Fruit fly (Drosophila melanogaster) whole organism, prepupa: ENCODE data around the gene CG12716.

Experiments
- Blimp-1 ChIP-seq: fragments of 200-800 bp; sonication (Bioruptor generic); optimal IDR thresholded peaks from 3 replicates; lab custom pipeline; 2017; ENCODE audit warnings: missing biosample characterization, missing genetic modification characterization, mild to moderate bottlenecking, moderate library complexity, missing genetic modification reagents
- CG10631 ChIP-seq: fragments of 200-800 bp; sonication (Bioruptor generic); optimal IDR thresholded peaks from 2 replicates; lab custom pipeline; 2016; ENCODE audit warnings: missing biosample characterization, missing genetic modification characterization
- CG10669 ChIP-seq: fragments of 200-800 bp; sonication (Bioruptor generic); optimal IDR thresholded peaks from 3 replicates; lab custom pipeline; 2018; ENCODE audit warnings: missing biosample characterization, mild to moderate bottlenecking, missing genetic modification characterization, moderate library complexity
- CG11294 ChIP-seq: fragments of 200-800 bp; sonication (Bioruptor generic); IDR thresholded peaks from 2 replicates; pipeline ENCODE4 v1.3.6; 2022; ENCODE audit warnings: missing biosample characterization, missing genetic modification characterization
- CG11902 ChIP-seq: fragments of 200-800 bp; sonication (Bioruptor generic); optimal IDR thresholded peaks from 3 replicates; lab custom pipeline; 2016; ENCODE audit warnings: missing biosample characterization, missing genetic modification characterization
- CG15336 ChIP-seq: fragments of 200-800 bp; sonication (Bioruptor generic); IDR thresholded peaks from 2 replicates; pipeline ENCODE4 v1.3.6; 2022; ENCODE audit warnings: missing biosample characterization, missing genetic modification characterization
- CG1621 ChIP-seq: fragments of 200-800 bp; sonication (Bioruptor generic); optimal IDR thresholded peaks from 3 replicates; lab custom pipeline; 2018; ENCODE audit warnings: missing biosample characterization, mild to moderate bottlenecking, missing genetic modification characterization
- CG3032 ChIP-seq: fragments of 200-800 bp; optimal IDR thresholded peaks from 2 replicates; lab custom pipeline; 2019; ENCODE audit warnings: missing biosample characterization, mild to moderate bottlenecking, missing genetic modification characterization, moderate library complexity
- CG31627 ChIP-seq: fragments of 200-800 bp; sonication (Bioruptor generic); optimal IDR thresholded peaks from 3 replicates; lab custom pipeline; 2016; ENCODE audit warnings: missing biosample characterization, missing genetic modification characterization
- CG34406 ChIP-seq: fragments of 200-800 bp; sonication (Bioruptor generic); optimal IDR thresholded peaks from 3 replicates; lab custom pipeline; 2016; ENCODE audit warnings: missing biosample characterization, missing genetic modification characterization
- CG3919 ChIP-seq: fragments of 200-800 bp; sonication (Bioruptor generic); optimal IDR thresholded peaks from 3 replicates; lab custom pipeline; 2016; ENCODE audit warnings: missing biosample characterization, missing genetic modification characterization
- CG4318 ChIP-seq: fragments of 200-800 bp; sonication (Bioruptor generic); optimal IDR thresholded peaks from 3 replicates; lab custom pipeline; 2017; ENCODE audit warnings: missing biosample characterization, mild to moderate bottlenecking, missing genetic modification characterization
- CG6163 ChIP-seq: fragments of 200-800 bp; sonication (Bioruptor generic); IDR thresholded peaks from 3 replicates; pipeline ENCODE4 v1.3.6; 2022; ENCODE audit warnings: missing biosample characterization, missing genetic modification characterization
- CG6276 ChIP-seq: fragments of 200-800 bp; sonication (Bioruptor generic); optimal IDR thresholded peaks from 2 replicates; lab custom pipeline; 2017; ENCODE audit warnings: missing biosample characterization, mild to moderate bottlenecking, missing genetic modification characterization
- CG6792 ChIP-seq: fragments of 200-800 bp; sonication (Bioruptor generic); optimal IDR thresholded peaks from 3 replicates; lab custom pipeline; 2016; ENCODE audit warnings: missing biosample characterization, missing genetic modification characterization
- CG6808 ChIP-seq: fragments of 200-800 bp; sonication (Bioruptor generic); optimal IDR thresholded peaks from 3 replicates; lab custom pipeline; 2017; ENCODE audit warnings: missing biosample characterization, missing genetic modification characterization, mild to moderate bottlenecking, moderate library complexity, missing genetic modification reagents
- CG6854 ChIP-seq: fragments of 200-800 bp; sonication (Bioruptor generic); optimal IDR thresholded peaks from 2 replicates; lab custom pipeline; 2017; ENCODE audit warnings: missing biosample characterization, mild to moderate bottlenecking, missing genetic modification characterization
- CG7368 ChIP-seq: fragments of 200-800 bp; sonication (Bioruptor generic); optimal IDR thresholded peaks from 3 replicates; lab custom pipeline; 2016; ENCODE audit warnings: missing biosample characterization, missing genetic modification characterization
- CG8119 ChIP-seq: fragments of 200-800 bp; sonication (Bioruptor generic); IDR thresholded peaks from 3 replicates; pipeline ENCODE4 v1.3.6; 2022; ENCODE audit warnings: missing biosample characterization, missing genetic modification characterization
- CG8319 ChIP-seq: fragments of 200-800 bp; sonication (Bioruptor generic); optimal IDR thresholded peaks from 3 replicates; lab custom pipeline; 2016; ENCODE audit warnings: missing biosample characterization, missing genetic modification characterization
- CG8632 ChIP-seq: fragments of 200-800 bp; sonication (Bioruptor generic); optimal IDR thresholded peaks from 3 replicates; lab custom pipeline; 2016; ENCODE audit warnings: missing biosample characterization, missing genetic modification characterization
- CG9139 ChIP-seq: fragments of 200-800 bp; sonication (Bioruptor generic); optimal IDR thresholded peaks from 3 replicates; lab custom pipeline; 2017; ENCODE audit warnings: missing biosample characterization, mild to moderate bottlenecking, missing genetic modification characterization
- Eip75B ChIP-seq: fragments of 200-800 bp; sonication (Bioruptor generic); optimal IDR thresholded peaks from 3 replicates; lab custom pipeline; 2016; ENCODE audit warnings: missing biosample characterization, missing genetic modification characterization
- Eip78C ChIP-seq: fragments of 200-800 bp; sonication (Bioruptor generic); peaks from one replicate; lab custom pipeline; 2016; ENCODE audit warnings: missing biosample characterization, missing genetic modification characterization
- Eip93F ChIP-seq: fragments of 200-800 bp; sonication (Bioruptor generic); optimal IDR thresholded peaks from 2 replicates; lab custom pipeline; 2016; ENCODE audit warnings: missing biosample characterization, mild to moderate bottlenecking, missing genetic modification characterization
- Ets96B ChIP-seq: fragments of 200-800 bp; optimal IDR thresholded peaks from 2 replicates; lab custom pipeline; 2019; ENCODE audit warnings: missing biosample characterization, mild to moderate bottlenecking, missing genetic modification characterization, moderate library complexity
- Gug ChIP-seq: fragments of 200-800 bp; sonication (Bioruptor generic); IDR thresholded peaks from 2 replicates; pipeline ENCODE4 v1.3.6; 2022; ENCODE audit warnings: missing biosample characterization, missing genetic modification characterization
- Hr38 ChIP-seq: sonication (Bioruptor generic); optimal IDR thresholded peaks from 2 replicates; lab custom pipeline; 2016; ENCODE audit warnings: missing biosample characterization, missing genetic modification characterization
- Hr39 ChIP-seq: fragments of 200-800 bp; sonication (Bioruptor generic); optimal IDR thresholded peaks from 2 replicates; lab custom pipeline; 2016; ENCODE audit warnings: missing biosample characterization, missing genetic modification characterization
- Hr4 ChIP-seq: fragments of 200-800 bp; sonication (Bioruptor generic); optimal IDR thresholded peaks from 3 replicates; lab custom pipeline; 2016; ENCODE audit warnings: missing biosample characterization, missing genetic modification characterization
- Met ChIP-seq: fragments of 200-800 bp; sonication (Bioruptor generic); optimal IDR thresholded peaks from 3 replicates; lab custom pipeline; 2016; ENCODE audit warnings: missing biosample characterization, missing genetic modification characterization
- OdsH ChIP-seq: fragments of 200-800 bp; sonication (Bioruptor generic); optimal IDR thresholded peaks from 3 replicates; lab custom pipeline; 2016; ENCODE audit warnings: missing biosample characterization, missing genetic modification characterization
- Smox ChIP-seq: fragments of 200-800 bp; sonication (Bioruptor generic); optimal IDR thresholded peaks from 3 replicates; lab custom pipeline; 2016; ENCODE audit warnings: missing biosample characterization, missing genetic modification characterization
- Sox102F ChIP-seq: fragments of 200-800 bp; sonication (Bioruptor generic); optimal IDR thresholded peaks from 2 replicates; lab custom pipeline; 2016; ENCODE audit warnings: missing biosample characterization, mild to moderate bottlenecking, missing genetic modification characterization
- Sox15 ChIP-seq: fragments of 200-800 bp; sonication (Bioruptor generic); optimal IDR thresholded peaks from 3 replicates; lab custom pipeline; 2016; ENCODE audit warnings: missing biosample characterization, missing genetic modification characterization
- achi ChIP-seq: fragments of 200-800 bp; sonication (Bioruptor generic); optimal IDR thresholded peaks from 3 replicates; lab custom pipeline; 2016; ENCODE audit warnings: missing biosample characterization, missing genetic modification characterization
- cyc ChIP-seq: fragments of 200-800 bp; sonication (Bioruptor generic); optimal IDR thresholded peaks from 3 replicates; lab custom pipeline; 2016; ENCODE audit warnings: missing biosample characterization, missing genetic modification characterization
- dac ChIP-seq: fragments of 200-800 bp; sonication (Bioruptor generic); optimal IDR thresholded peaks from 2 replicates; lab custom pipeline; 2017; ENCODE audit warnings: missing biosample characterization, mild to moderate bottlenecking, missing genetic modification characterization
- dsx ChIP-seq: fragments of 200-800 bp; optimal IDR thresholded peaks from 3 replicates; lab custom pipeline; 2019; ENCODE audit warnings: missing biosample characterization, mild to moderate bottlenecking, missing genetic modification characterization, moderate library complexity; ENCODE audit not compliant: poor library complexity, severe bottlenecking
- eg ChIP-seq: fragments of 200-800 bp; sonication (Bioruptor generic); IDR thresholded peaks from 3 replicates; pipeline ENCODE4 v1.3.6; 2022; ENCODE audit warnings: missing biosample characterization, missing genetic modification characterization
- esn ChIP-seq: fragments of 200-800 bp; sonication (Bioruptor generic); optimal IDR thresholded peaks from 2 replicates; lab custom pipeline; 2016; ENCODE audit warnings: missing biosample characterization, mild to moderate bottlenecking, missing genetic modification characterization, moderate library complexity
- fd59A ChIP-seq: fragments of 200-800 bp; sonication (Bioruptor generic); optimal IDR thresholded peaks from 2 replicates; lab custom pipeline; 2017; ENCODE audit warnings: missing biosample characterization, mild to moderate bottlenecking, missing genetic modification characterization, missing genetic modification reagents
- fd85E ChIP-seq: fragments of 200-800 bp; sonication (Bioruptor generic); optimal IDR thresholded peaks from 3 replicates; lab custom pipeline; 2016; ENCODE audit warnings: missing biosample characterization, missing genetic modification characterization
- fkh ChIP-seq: fragments of 200-800 bp; sonication (Bioruptor generic); optimal IDR thresholded peaks from 3 replicates; lab custom pipeline; 2017; ENCODE audit warnings: missing biosample characterization, mild to moderate bottlenecking, missing genetic modification characterization, moderate library complexity
- net ChIP-seq: fragments of 200-800 bp; sonication (Bioruptor generic); optimal IDR thresholded peaks from 3 replicates; lab custom pipeline; 2016; ENCODE audit warnings: missing biosample characterization, missing genetic modification characterization
- pdm3 ChIP-seq: fragments of 200-800 bp; sonication (Bioruptor generic); optimal IDR thresholded peaks from 3 replicates; lab custom pipeline; 2016; ENCODE audit warnings: missing biosample characterization, missing genetic modification characterization
- salr ChIP-seq, 2 experiments: fragments of 200-800 bp; sonication (Bioruptor generic); optimal IDR thresholded peaks; 3 replicates each; lab custom pipeline; 2016 to 2018; ENCODE audit warnings: missing biosample characterization in 2 of 2, missing genetic modification characterization in 2 of 2, mild to moderate bottlenecking in 1 of 2
- spab ChIP-seq: fragments of 200-800 bp; sonication (Bioruptor generic); optimal IDR thresholded peaks from 2 replicates; lab custom pipeline; 2017; ENCODE audit warnings: missing biosample characterization, mild to moderate bottlenecking, missing genetic modification characterization, missing genetic modification reagents
- svp ChIP-seq: fragments of 200-800 bp; sonication (Bioruptor generic); peaks from one replicate; lab custom pipeline; 2016; ENCODE audit warnings: missing biosample characterization, missing genetic modification characterization
- topi ChIP-seq: fragments of 200-800 bp; sonication (Bioruptor generic); optimal IDR thresholded peaks from 3 replicates; lab custom pipeline; 2016; ENCODE audit warnings: missing biosample characterization, missing genetic modification characterization
- vri ChIP-seq: fragments of 200-800 bp; sonication (Bioruptor generic); optimal IDR thresholded peaks from 3 replicates; lab custom pipeline; 2016; ENCODE audit warnings: missing biosample characterization, mild to moderate bottlenecking, missing genetic modification characterization

The CG12716 gene

DNA sequence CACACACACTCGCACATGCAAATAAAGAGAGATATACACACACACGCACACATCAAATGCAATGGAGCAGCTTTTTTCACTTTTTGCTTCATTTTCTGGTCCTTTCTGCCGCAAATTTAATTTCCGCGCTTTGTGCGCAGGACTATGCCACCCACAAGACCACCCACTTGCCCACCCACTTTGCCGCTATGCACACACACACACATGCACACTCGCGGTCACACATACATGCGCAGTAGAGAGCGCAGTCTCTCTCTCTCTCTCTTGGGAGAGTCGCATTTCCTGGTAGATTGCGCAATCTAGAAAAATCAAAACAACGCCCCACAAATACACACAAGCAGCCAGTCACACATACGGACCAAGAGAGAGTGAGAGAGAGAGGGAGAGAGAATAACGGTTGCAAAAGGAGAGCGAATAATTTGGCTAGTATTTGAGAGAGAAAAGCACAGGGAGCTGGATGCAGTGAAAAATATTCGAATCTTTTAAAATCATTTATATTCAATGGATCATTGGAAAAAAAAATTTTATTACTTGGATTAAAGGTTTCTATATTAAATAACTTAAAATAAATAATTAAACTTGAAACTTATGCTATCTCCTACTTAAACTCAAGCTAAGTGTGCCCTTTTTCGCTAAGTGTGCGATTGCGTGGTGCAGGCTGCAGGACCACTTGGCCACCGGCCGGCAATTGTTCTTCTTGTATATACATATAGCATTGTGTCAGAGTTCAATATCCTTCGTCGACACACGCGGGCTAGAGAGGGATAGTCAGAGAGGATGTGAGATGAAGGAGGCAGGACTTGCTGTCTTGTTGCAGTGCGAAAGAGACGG is 50.4 kb downstream of the CG12716 start:
- TF ChIP-seq CG8632 (GFP tag; lab: Kevin White, UChicago) (peak; percentile 25), Eip78C (GFP tag; lab: Kevin White, UChicago) (peak; percentile 81), CG6808 (no peak), CG10631 (peak; percentile 31), CG11294 (GFP tag; lab: Robert Waterston, UW) (peak; percentile 12; the same call in 1 of the 2 replicates), CG8119 (GFP tag; lab: Robert Waterston, UW) (peak; percentile 50), Hr38 (GFP tag; lab: Kevin White, UChicago) (no peak), Blimp-1 (GFP tag; lab: Kevin White, UChicago) (no peak), CG34406 (GFP tag; lab: Kevin White, UChicago) (no peak), dac (GFP tag; lab: Kevin White, UChicago) (no peak), Gug (GFP tag; lab: Robert Waterston, UW) (0 out of 2 replicates have a peak, but pooled peaks have one; percentile 34), esn (GFP tag; lab: Kevin White, UChicago) (peak; percentile 0), Eip93F (GFP tag; lab: Kevin White, UChicago) (no peak), Smox (no peak), vri (GFP tag; lab: Kevin White, UChicago) (no peak), CG10669 (peak; percentile 10), cyc (GFP tag; lab: Kevin White, UChicago) (no peak), CG6792 (GFP tag; lab: Kevin White, UChicago) (no peak), Hr4 (GFP tag; lab: Kevin White, UChicago) (no peak), Hr39 (no peak), svp (GFP tag; lab: Kevin White, UChicago) (no peak), CG7368 (no peak), Eip75B (no peak), CG6276 (GFP tag; lab: Kevin White, UChicago) (no peak), CG3919 (GFP tag; lab: Kevin White, UChicago) (no peak), eg (peak; percentile 70; the same call in 2 of the 3 replicates), CG31627 (GFP tag; lab: Kevin White, UChicago) (no peak), Sox15 (GFP tag; lab: Kevin White, UChicago) (no peak), CG11902 (GFP tag; lab: Kevin White, UChicago) (no peak), dsx (GFP tag; lab: Kevin White, UChicago) (peak; percentile 14), fd85E (no peak), CG4318 (GFP tag; lab: Kevin White, UChicago) (no peak), spab (GFP tag; lab: Kevin White, UChicago) (no peak), pdm3 (GFP tag; lab: Kevin White, UChicago) (no peak), fkh (GFP tag; lab: Kevin White, UChicago) (no peak), CG3032 (tag; lab: Kevin White, UChicago) (peak; percentile 33), topi (peak; percentile 19), net (GFP tag; lab: Kevin White, UChicago) (no peak), OdsH (peak; percentile 6), CG6854 (no peak), CG8319 (GFP tag; lab: Kevin White, UChicago) (no peak), achi (GFP tag; lab: Kevin White, UChicago) (peak; percentile 5), CG9139 (GFP tag; lab: Kevin White, UChicago) (no peak), CG15336 (GFP tag; lab: Robert Waterston, UW) (peak; percentile 68), CG6163 (peak; percentile 66), salr (GFP tag; optimal IDR thresholded peaks at IDR 0.05; lab: Kevin White, UChicago) (no peak), Sox102F (GFP tag; lab: Kevin White, UChicago) (no peak), CG1621 (tag; lab: Kevin White, UChicago) (no peak), Ets96B (tag; lab: Kevin White, UChicago) (peak; percentile 20), Met (peak; percentile 10), fd59A (GFP tag; lab: Kevin White, UChicago) (no peak)
